Fruit fly (Drosophila melanogaster) whole organism, embryonic: ENCODE measurements around the gene RpL7A.

Source experiments
- Ada2b ChIP-seq: fragments of 200-800 bp; sonication (Bioruptor generic); IDR thresholded peaks from 2 replicates; pipeline ENCODE4 v1.3.6; 2022; ENCODE audit warnings: missing biosample characterization, missing genetic modification characterization
- Asciz ChIP-seq: fragments of 200-800 bp; sonication (Bioruptor generic); optimal IDR thresholded peaks from 2 replicates; lab custom pipeline; 2017; ENCODE audit warnings: missing biosample characterization, mild to moderate bottlenecking, missing genetic modification characterization, missing genetic modification reagents
- Awh ChIP-seq: fragments of 200-800 bp; sonication (Bioruptor generic); IDR thresholded peaks from 2 replicates; pipeline ENCODE4, ENCODE4 v1.3.6; 2022; ENCODE audit warnings: missing biosample characterization, missing genetic modification characterization
- B-H2 ChIP-seq: fragments of 200-800 bp; sonication (Bioruptor generic); optimal IDR thresholded peaks from 2 replicates; lab custom pipeline; 2018; ENCODE audit warnings: missing biosample characterization, mild to moderate bottlenecking, missing genetic modification characterization
- CG10209 ChIP-seq: fragments of 200-800 bp; sonication (Bioruptor generic); optimal IDR thresholded peaks from 3 replicates; lab custom pipeline; 2017; ENCODE audit warnings: missing biosample characterization, mild to moderate bottlenecking, missing genetic modification characterization, missing genetic modification reagents
- CG11560 ChIP-seq: fragments of 200-800 bp; sonication (Bioruptor generic); IDR thresholded peaks from 3 replicates; pipeline ENCODE4 v1.3.6; 2022; ENCODE audit warnings: missing biosample characterization, missing genetic modification characterization
- CG11695 ChIP-seq: fragments of 200-800 bp; sonication (Bioruptor generic); IDR thresholded peaks from 3 replicates; pipeline ENCODE4 v1.3.6; 2022; ENCODE audit warnings: missing biosample characterization, missing genetic modification characterization
- CG1233 ChIP-seq: fragments of 200-800 bp; sonication (Bioruptor generic); optimal IDR thresholded peaks from 4 replicates; lab custom pipeline; 2018; ENCODE audit warnings: missing biosample characterization, mild to moderate bottlenecking, missing genetic modification characterization
- CG14014 ChIP-seq: fragments of 200-800 bp; sonication (Bioruptor generic); IDR thresholded peaks from 2 replicates; pipeline ENCODE4 v1.3.6; 2022; ENCODE audit warnings: missing biosample characterization, missing genetic modification characterization
- CG17829 ChIP-seq: fragments of 200-800 bp; optimal IDR thresholded peaks from 2 replicates; lab custom pipeline; 2019; ENCODE audit warnings: missing biosample characterization, mild to moderate bottlenecking, missing genetic modification characterization, moderate library complexity
- CG18599 ChIP-seq: fragments of 200-800 bp; sonication (Bioruptor generic); optimal IDR thresholded peaks from 3 replicates; lab custom pipeline; 2017; ENCODE audit warnings: missing biosample characterization, missing genetic modification characterization, mild to moderate bottlenecking, moderate library complexity, missing genetic modification reagents
- CG2120 ChIP-seq: fragments of 200-800 bp; sonication (Bioruptor generic); optimal IDR thresholded peaks from 3 replicates; lab custom pipeline; 2016; ENCODE audit warnings: missing biosample characterization, missing genetic modification characterization
- CG2712 ChIP-seq: fragments of 200-800 bp; optimal IDR thresholded peaks from 3 replicates; lab custom pipeline; 2019; ENCODE audit warnings: missing biosample characterization, mild to moderate bottlenecking, missing genetic modification characterization, moderate library complexity
- CG30403 ChIP-seq: fragments of 200-800 bp; sonication (Bioruptor generic); optimal IDR thresholded peaks from 3 replicates; lab custom pipeline; 2016; ENCODE audit warnings: missing biosample characterization, missing genetic modification characterization
- CG31365 ChIP-seq: fragments of 200-800 bp; sonication (Bioruptor generic); optimal IDR thresholded peaks from 2 replicates; lab custom pipeline; 2018; ENCODE audit warnings: missing biosample characterization, mild to moderate bottlenecking, missing genetic modification characterization
- CG3163 ChIP-seq: fragments of 200-800 bp; sonication (Bioruptor generic); optimal IDR thresholded peaks from 3 replicates; lab custom pipeline; 2016; ENCODE audit warnings: missing biosample characterization, missing genetic modification characterization
- CG32532 ChIP-seq: fragments of 200-800 bp; sonication (Bioruptor generic); IDR thresholded peaks from 2 replicates; pipeline ENCODE4 v1.3.6; 2022; ENCODE audit warnings: missing biosample characterization, missing genetic modification characterization
- CG34376 ChIP-seq: fragments of 200-800 bp; sonication (Bioruptor generic); optimal IDR thresholded peaks from 2 replicates; lab custom pipeline; 2018; ENCODE audit warnings: missing biosample characterization, mild to moderate bottlenecking, missing genetic modification characterization
- CG3847 ChIP-seq: fragments of 200-800 bp; sonication (Bioruptor generic); IDR thresholded peaks from 2 replicates; pipeline ENCODE4 v1.3.6; 2022; ENCODE audit warnings: missing biosample characterization, missing genetic modification characterization
- CG4730 ChIP-seq: fragments of 200-800 bp; sonication (Bioruptor generic); IDR thresholded peaks from 2 replicates; pipeline ENCODE4 v1.3.6; 2022; ENCODE audit warnings: missing biosample characterization, missing genetic modification characterization
- CG6175 ChIP-seq: fragments of 200-800 bp; sonication (Bioruptor generic); IDR thresholded peaks from 3 replicates; pipeline ENCODE4 v1.3.6; 2022; ENCODE audit warnings: missing biosample characterization, missing genetic modification characterization
- CG6254 ChIP-seq: fragments of 200-800 bp; sonication (Bioruptor generic); optimal IDR thresholded peaks from 3 replicates; lab custom pipeline; 2017; ENCODE audit warnings: mild to moderate bottlenecking, missing biosample characterization, missing genetic modification reagents, missing genetic modification characterization
- CG9215 ChIP-seq: fragments of 200-800 bp; sonication (Bioruptor generic); IDR thresholded peaks from 2 replicates; pipeline ENCODE4 v1.3.6; 2022; ENCODE audit warnings: missing biosample characterization, missing genetic modification characterization
- CoRest ChIP-seq: fragments of 200-800 bp; sonication (Bioruptor generic); optimal IDR thresholded peaks from 3 replicates; lab custom pipeline; 2018; ENCODE audit warnings: missing biosample characterization, mild to moderate bottlenecking, missing genetic modification characterization, moderate library complexity
- D ChIP-seq, 2 experiments: fragments of 200-800 bp in 1 of 2; fragments of >200 bp in 1 of 2; sonication (Bioruptor generic) in 1 of 2; optimal IDR thresholded peaks; 2 replicates in 1 of 2; 3 replicates in 1 of 2; lab custom pipeline; 2017; ENCODE audit warnings: mild to moderate bottlenecking in 1 of 2, missing biosample characterization in 1 of 2, missing genetic modification characterization in 1 of 2, missing genetic modification reagents in 1 of 2
- Dbx ChIP-seq: fragments of 200-800 bp; sonication (Bioruptor generic); IDR thresholded peaks from 3 replicates; pipeline ENCODE4 v1.3.6; 2022; ENCODE audit warnings: missing biosample characterization, missing genetic modification characterization
- E2f1 ChIP-seq: fragments of 200-800 bp; sonication (Bioruptor generic); IDR thresholded peaks from 2 replicates; pipeline ENCODE4 v1.3.6; 2022; ENCODE audit warnings: missing biosample characterization, missing genetic modification characterization
- Fer3 ChIP-seq: fragments of 200-800 bp; sonication (Bioruptor generic); optimal IDR thresholded peaks from 2 replicates; lab custom pipeline; 2018; ENCODE audit warnings: missing biosample characterization, mild to moderate bottlenecking, missing genetic modification characterization, moderate library complexity
- Gug ChIP-seq: fragments of 200-800 bp; sonication (Bioruptor generic); IDR thresholded peaks from 4 replicates; pipeline ENCODE4 v1.3.6; 2022; ENCODE audit warnings: missing biosample characterization, missing genetic modification characterization
- H15 ChIP-seq: fragments of 200-800 bp; sonication (Bioruptor generic); IDR thresholded peaks from 3 replicates; pipeline ENCODE4 v1.3.6; 2022; ENCODE audit warnings: missing biosample characterization, missing genetic modification characterization
- HLHmδ ChIP-seq: fragments of 200-800 bp; sonication (Bioruptor generic); optimal IDR thresholded peaks from 2 replicates; lab custom pipeline; 2018; ENCODE audit warnings: missing biosample characterization, mild to moderate bottlenecking, missing genetic modification characterization, moderate library complexity
- Hr51 ChIP-seq, 2 experiments: fragments of 200-800 bp; sonication (Bioruptor generic); optimal IDR thresholded peaks; 2 replicates in 1 of 2; 3 replicates in 1 of 2; lab custom pipeline; 2016 to 2018; ENCODE audit warnings: missing biosample characterization in 2 of 2, missing genetic modification characterization in 2 of 2, mild to moderate bottlenecking in 1 of 2, moderate library complexity in 1 of 2
- Lim3 ChIP-seq: fragments of 200-800 bp; sonication (Bioruptor generic); IDR thresholded peaks from 2 replicates; pipeline ENCODE4 v1.3.6; 2022; ENCODE audit warnings: missing biosample characterization, missing genetic modification characterization
- Mad ChIP-seq: fragments of 200-800 bp; sonication (Bioruptor generic); optimal IDR thresholded peaks from 2 replicates; lab custom pipeline; 2016; ENCODE audit warnings: missing biosample characterization, missing genetic modification characterization
- Med ChIP-seq: fragments of 200-800 bp; sonication (Bioruptor generic); peaks from one replicate; lab custom pipeline; 2016; ENCODE audit warnings: missing biosample characterization, missing genetic modification characterization, mild to moderate bottlenecking, inconsistent platforms, moderate library complexity
- Ravus ChIP-seq: fragments of 200-800 bp; sonication (Bioruptor generic); IDR thresholded peaks from 2 replicates; pipeline ENCODE4 v1.3.6; 2022; ENCODE audit warnings: missing biosample characterization, missing genetic modification characterization
- Rfx ChIP-seq: fragments of 200-800 bp; sonication (Bioruptor generic); IDR thresholded peaks from 2 replicates; pipeline ENCODE4 v1.3.6; 2022; ENCODE audit warnings: missing biosample characterization, missing genetic modification characterization
- Xrp1 ChIP-seq: fragments of 200-800 bp; sonication (Bioruptor generic); IDR thresholded peaks from 2 replicates; pipeline ENCODE4 v1.3.6; 2022; ENCODE audit warnings: missing biosample characterization, missing genetic modification characterization
- chm ChIP-seq: fragments of 200-800 bp; sonication (Bioruptor generic); IDR thresholded peaks from 2 replicates; pipeline ENCODE4 v1.3.6; 2022; ENCODE audit warnings: missing biosample characterization, missing genetic modification characterization
- ci ChIP-seq: fragments of 200-800 bp; sonication (Bioruptor generic); IDR thresholded peaks from 3 replicates; pipeline ENCODE4 v1.3.6; 2022; ENCODE audit warnings: missing biosample characterization, missing genetic modification characterization
- gce ChIP-seq: fragments of 200-800 bp; sonication (Bioruptor generic); IDR thresholded peaks from 3 replicates; pipeline ENCODE4 v1.3.6; 2022; ENCODE audit warnings: missing biosample characterization, missing genetic modification characterization
- grn ChIP-seq: fragments of 200-800 bp; sonication (Bioruptor generic); optimal IDR thresholded peaks from 3 replicates; lab custom pipeline; 2017; ENCODE audit warnings: missing biosample characterization, missing genetic modification characterization
- lab ChIP-seq: fragments of 200-800 bp; sonication (Bioruptor generic); optimal IDR thresholded peaks from 3 replicates; lab custom pipeline; 2017; ENCODE audit warnings: missing biosample characterization, missing genetic modification characterization, mild to moderate bottlenecking, moderate library complexity, missing genetic modification reagents
- nerfin-1 ChIP-seq: fragments of 200-800 bp; sonication (Bioruptor generic); optimal IDR thresholded peaks from 3 replicates; lab custom pipeline; 2019; ENCODE audit warnings: missing biosample characterization, mild to moderate bottlenecking, missing genetic modification characterization, moderate library complexity
- pum ChIP-seq: fragments of 200-800 bp; sonication (Bioruptor generic); optimal IDR thresholded peaks from 2 replicates; lab custom pipeline; 2016; ENCODE audit warnings: missing biosample characterization, missing genetic modification characterization
- salm ChIP-seq: fragments of 200-800 bp; sonication (Bioruptor generic); optimal IDR thresholded peaks from 2 replicates; lab custom pipeline; 2018; ENCODE audit warnings: missing biosample characterization, mild to moderate bottlenecking, missing genetic modification characterization
- seq ChIP-seq: fragments of 200-800 bp; sonication (Bioruptor generic); IDR thresholded peaks from 2 replicates; pipeline ENCODE4 v1.3.6; 2022; ENCODE audit warnings: missing biosample characterization, missing genetic modification characterization
- stc ChIP-seq: fragments of 200-800 bp; sonication (Bioruptor generic); IDR thresholded peaks from 2 replicates; pipeline ENCODE4 v1.3.6; 2022; ENCODE audit warnings: missing biosample characterization, missing genetic modification characterization
- tgo ChIP-seq: fragments of 200-800 bp; sonication (Bioruptor generic); IDR thresholded peaks from 3 replicates; pipeline ENCODE4 v1.3.6; 2022; ENCODE audit warnings: missing biosample characterization, missing genetic modification characterization
- unpg ChIP-seq: fragments of 200-800 bp; sonication (Bioruptor generic); optimal IDR thresholded peaks from 3 replicates; lab custom pipeline; 2018; ENCODE audit warnings: missing biosample characterization, mild to moderate bottlenecking, missing genetic modification characterization, moderate library complexity

Gene RpL7A

dm6 chrX:6574488-6574887 is 41.3 kb upstream of the RpL7A start (continued):
- TF ChIP-seq stc (GFP tag; lab: Robert Waterston, UW) (peak; percentile 51; the same call in 1 of the 2 replicates), grn (GFP tag; lab: Kevin White, UChicago) (no peak), CG30403 (no peak), tgo (GFP tag; lab: Robert Waterston, UW) (peak; percentile 49; the same call in 2 of the 3 replicates), CG17829 (no peak), CG34376 (no peak), ci (GFP tag; lab: Robert Waterston, UW) (peak; percentile 62; the same call in 1 of the 3 replicates), CG3163 (no peak), Ada2b (peak; percentile 58; the same call in 1 of the 2 replicates), CG11695 (GFP tag; lab: Robert Waterston, UW) (0 out of 3 replicates have a peak, but pooled peaks have one; percentile 11), Fer3 (tag; lab: Kevin White, UChicago) (peak; percentile 19), CG31365 (tag; lab: Kevin White, UChicago) (no peak), chm (no peak), Hr51 (GFP tag; optimal IDR thresholded peaks at IDR 0.05; lab: Kevin White, UChicago) (peak in 1 of 2 experiments; percentile 34), Xrp1 (GFP tag; lab: Robert Waterston, UW) (peak; percentile 35; the same call in 1 of the 2 replicates), CoRest (tag; lab: Kevin White, UChicago) (peak; percentile 12), Dbx (GFP tag; lab: Robert Waterston, UW) (no peak), gce (0 out of 3 replicates have a peak, but pooled peaks have one; percentile 29), HLHmδ (GFP tag; lab: Kevin White, UChicago) (no peak), Ravus (no peak), seq (no peak), CG9215 (peak; percentile 22; the same call in 1 of the 2 replicates), CG14014 (GFP tag; lab: Robert Waterston, UW) (0 out of 2 replicates have a peak, but pooled peaks have one; percentile 34), Rfx (GFP tag; lab: Robert Waterston, UW) (peak; percentile 74), H15 (GFP tag; lab: Robert Waterston, UW) (0 out of 3 replicates have a peak, but pooled peaks have one; percentile 41), CG2120 (GFP tag; lab: Kevin White, UChicago) (peak; percentile 33), Gug (GFP tag; lab: Robert Waterston, UW) (peak; percentile 9; the same call in 1 of the 4 replicates), D (optimal IDR thresholded peaks at IDR 0.05; lab: Kevin White, UChicago) (no peak), D (GFP tag; optimal IDR thresholded peaks at IDR 0.05; lab: Kevin White, UChicago) (no peak), CG2712 (tag; lab: Kevin White, UChicago) (peak; percentile 28), CG6254 (no peak), Med (peak; percentile 87), Awh (no peak), E2f1 (GFP tag; lab: Robert Waterston, UW) (peak; percentile 54; the same call in 1 of the 2 replicates), B-H2 (GFP tag; lab: Kevin White, UChicago) (no peak), CG4730 (GFP tag; lab: Robert Waterston, UW) (peak; percentile 49), Asciz (GFP tag; lab: Kevin White, UChicago) (no peak), pum (GFP tag; lab: Kevin White, UChicago) (peak; percentile 5), CG32532 (GFP tag; lab: Robert Waterston, UW) (peak; percentile 53), CG10209 (GFP tag; lab: Kevin White, UChicago) (peak; percentile 21), Mad (GFP tag; lab: Kevin White, UChicago) (no peak), Lim3 (GFP tag; lab: Robert Waterston, UW) (no peak), CG1233 (GFP tag; lab: Kevin White, UChicago) (no peak), CG6175 (GFP tag; lab: Robert Waterston, UW) (no peak), nerfin-1 (tag; lab: Kevin White, UChicago) (no peak), CG3847 (GFP tag; lab: Robert Waterston, UW) (peak; percentile 35; the same call in 1 of the 2 replicates), salm (tag; lab: Kevin White, UChicago) (no peak), lab (GFP tag; lab: Kevin White, UChicago) (peak; percentile 64), CG11560 (tag; lab: Robert Waterston, UW) (no peak), CG18599 (peak; percentile 34), unpg (GFP tag; lab: Kevin White, UChicago) (peak; percentile 27)
